Fruit fly (Drosophila melanogaster) whole organism, embryonic: ENCODE results near the gene pan.

ENCODE experiments used
- CG12744 ChIP-seq: fragments of 200-800 bp; sonication (Bioruptor generic); optimal IDR thresholded peaks from 2 replicates; lab custom pipeline; 2016; ENCODE audit warnings: missing biosample characterization, missing genetic modification characterization
- CG18599 ChIP-seq: fragments of 200-800 bp; sonication (Bioruptor generic); optimal IDR thresholded peaks from 3 replicates; lab custom pipeline; 2017; ENCODE audit warnings: missing biosample characterization, missing genetic modification characterization, mild to moderate bottlenecking, moderate library complexity, missing genetic modification reagents
- CG32772 ChIP-seq: fragments of 200-800 bp; sonication (Bioruptor generic); IDR thresholded peaks from 2 replicates; pipeline ENCODE4 v1.3.6; 2022; ENCODE audit warnings: missing biosample characterization, missing genetic modification characterization
- CG7271 ChIP-seq: fragments of 200-800 bp; sonication (Bioruptor generic); optimal IDR thresholded peaks from 2 replicates; lab custom pipeline; 2018; ENCODE audit warnings: missing biosample characterization, mild to moderate bottlenecking, missing genetic modification characterization, moderate library complexity
- CG8478 ChIP-seq: fragments of >200 bp; optimal IDR thresholded peaks from 2 replicates; lab custom pipeline; 2018
- D19A ChIP-seq: fragments of 200-800 bp; optimal IDR thresholded peaks from 3 replicates; lab custom pipeline; 2019; ENCODE audit warnings: missing biosample characterization, mild to moderate bottlenecking, missing genetic modification characterization, moderate library complexity
- E2f2 ChIP-seq: fragments of 200-800 bp; sonication (Bioruptor generic); IDR thresholded peaks from 2 replicates; pipeline ENCODE4 v1.3.6; 2022; ENCODE audit warnings: missing biosample characterization, missing genetic modification characterization
- Gug ChIP-seq: fragments of 200-800 bp; sonication (Bioruptor generic); IDR thresholded peaks from 4 replicates; pipeline ENCODE4 v1.3.6; 2022; ENCODE audit warnings: missing biosample characterization, missing genetic modification characterization
- ara ChIP-seq: fragments of 200-800 bp; sonication (Bioruptor generic); IDR thresholded peaks from 2 replicates; pipeline ENCODE4 v1.3.6; 2022; ENCODE audit warnings: missing biosample characterization, missing genetic modification characterization
- pb ChIP-seq: fragments of 200-800 bp; sonication (Bioruptor generic); optimal IDR thresholded peaks from 3 replicates; lab custom pipeline; 2016; ENCODE audit warnings: missing biosample characterization, missing genetic modification characterization
- tin ChIP-seq: fragments of 200-800 bp; sonication (Bioruptor generic); optimal IDR thresholded peaks from 3 replicates; lab custom pipeline; 2016; ENCODE audit warnings: missing biosample characterization, missing genetic modification characterization
- usp ChIP-seq: fragments of >200 bp; optimal IDR thresholded peaks from 2 replicates; lab custom pipeline; 2017; ENCODE audit warnings: missing biosample characterization, missing genetic modification characterization
- vvl ChIP-seq: fragments of 200-800 bp; sonication (Bioruptor generic); IDR thresholded peaks from 2 replicates; pipeline ENCODE4 v1.3.6; 2022; ENCODE audit warnings: missing biosample characterization, missing genetic modification characterization

DNA sequence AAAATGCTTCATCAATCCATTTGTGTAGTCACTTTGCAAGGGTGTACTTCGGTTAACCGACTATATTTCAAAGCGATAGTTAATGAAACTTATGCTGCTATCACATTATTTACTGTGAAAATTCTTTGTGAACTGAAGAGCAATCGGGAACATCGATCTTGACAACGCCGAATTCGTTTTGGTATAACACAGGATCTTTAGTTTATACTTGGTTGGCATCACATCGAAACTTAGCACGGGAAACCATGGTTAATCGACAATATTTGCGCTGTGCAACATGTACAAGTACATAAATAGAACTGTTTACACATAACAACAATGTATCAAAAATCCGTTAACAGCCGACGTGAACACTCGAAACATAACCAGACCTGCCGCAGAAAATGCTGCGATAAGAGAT is 24.3 kb upstream of the pan start:
- TF ChIP-seq ara (GFP tag; lab: Robert Waterston, UW), result no peak
- no peak for TF ChIP-seq CG32772 (GFP tag; lab: Robert Waterston, UW)
- TF ChIP-seq CG7271, result no peak
- no peak for TF ChIP-seq D19A (tag; lab: Kevin White, UChicago)
- no peak for TF ChIP-seq CG8478
- TF ChIP-seq Gug, result no peak
- TF ChIP-seq usp, result no peak
- TF ChIP-seq E2f2, result no peak
- TF ChIP-seq tin (GFP tag; lab: Kevin White, UChicago), result no peak
- no peak for TF ChIP-seq pb (GFP tag; lab: Kevin White, UChicago)
- no peak for TF ChIP-seq CG18599 (GFP tag; lab: Kevin White, UChicago)
- TF ChIP-seq CG12744, result no peak
- no peak for TF ChIP-seq vvl (GFP tag; lab: Robert Waterston, UW)
